Worm (Caenorhabditis elegans) whole organism, young adult: Measurements from ENCODE around the gene ccf-1.
A peak's percentile ranks its signal among the peaks of the same experiment; 100 is the strongest.

ENCODE experiments used
- F10E7.11 ChIP-seq: sonication (generic microtip); optimal IDR thresholded peaks from 2 replicates; lab custom pipeline; 2017; ENCODE audit warnings: mild to moderate bottlenecking, missing genetic modification characterization, moderate library complexity, missing compliant biosample characterization
- F33H1.4 ChIP-seq: fragments of 200-800 bp; sonication (Bioruptor generic); IDR thresholded peaks from 2 replicates; pipeline ENCODE4 v1.3.6; 2022; ENCODE audit warnings: missing genetic modification reagents, missing genetic modification characterization, missing compliant biosample characterization
- F49E8.2 ChIP-seq: sonication (generic microtip); optimal IDR thresholded peaks from 3 replicates; lab custom pipeline; 2017; ENCODE audit warnings: missing genetic modification characterization, mild to moderate bottlenecking, missing compliant biosample characterization, antibody characterized with exemption, moderate library complexity; ENCODE audit not compliant: insufficient read depth
- T26A5.8 ChIP-seq: sonication (generic microtip); optimal IDR thresholded peaks from 2 replicates; lab custom pipeline; 2016; ENCODE audit warnings: missing genetic modification characterization, missing compliant biosample characterization
- Y56A3A.18 ChIP-seq: fragments of 200-800 bp; sonication (Bioruptor generic); IDR thresholded peaks from 2 replicates; pipeline ENCODE4 v1.3.6; 2022; ENCODE audit warnings: missing genetic modification reagents, missing genetic modification characterization, missing compliant biosample characterization
- Y95B8A.8 ChIP-seq: fragments of 200-800 bp; sonication (Bioruptor generic); IDR thresholded peaks from 2 replicates; pipeline ENCODE4 v1.3.6; 2022; ENCODE audit warnings: missing genetic modification reagents, missing genetic modification characterization, missing compliant biosample characterization
- atf-7 ChIP-seq: sonication (generic microtip); optimal IDR thresholded peaks from 2 replicates; lab custom pipeline; 2017; ENCODE audit warnings: mild to moderate bottlenecking, missing genetic modification characterization, missing compliant biosample characterization
- bed-1 ChIP-seq: fragments of 200-800 bp; sonication (Bioruptor generic); IDR thresholded peaks from 2 replicates; pipeline ENCODE4 v1.3.6; 2022; ENCODE audit warnings: missing genetic modification reagents, missing genetic modification characterization, missing compliant biosample characterization
- ccch-3 ChIP-seq: fragments of 200-800 bp; sonication (Bioruptor generic); optimal IDR thresholded peaks from 2 replicates; lab custom pipeline; 2018; ENCODE audit warnings: mild to moderate bottlenecking, missing genetic modification characterization, missing compliant biosample characterization
- cebp-1 ChIP-seq, 2 experiments: fragments of 200-800 bp in 1 of 2; sonication (Bioruptor generic) in 1 of 2; sonication (generic microtip) in 1 of 2; IDR thresholded peaks in 1 of 2; optimal IDR thresholded peaks in 1 of 2; 2 replicates each; pipeline versions ENCODE4 v1.3.6 to Lab custom; 2017 to 2022; ENCODE audit warnings: missing compliant biosample characterization in 2 of 2, missing genetic modification characterization in 2 of 2, mild to moderate bottlenecking in 1 of 2, missing genetic modification reagents in 1 of 2, moderate library complexity in 1 of 2
- cebp-2 ChIP-seq: fragments of 200-800 bp; sonication (Bioruptor generic); IDR thresholded peaks from 2 replicates; pipeline ENCODE4 v1.3.6; 2022; ENCODE audit warnings: missing genetic modification characterization, missing compliant biosample characterization
- ceh-100 ChIP-seq: fragments of 200-800 bp; sonication (Bioruptor generic); IDR thresholded peaks from 2 replicates; pipeline ENCODE4 v1.3.6; 2022; ENCODE audit warnings: missing genetic modification reagents, missing genetic modification characterization, missing compliant biosample characterization
- ceh-91 ChIP-seq: fragments of 200-800 bp; sonication (Bioruptor generic); IDR thresholded peaks from 2 replicates; pipeline ENCODE4 v1.3.6; 2022; ENCODE audit warnings: missing genetic modification reagents, missing genetic modification characterization, missing compliant biosample characterization
- die-1 ChIP-seq: sonication (generic microtip); optimal IDR thresholded peaks from 2 replicates; lab custom pipeline; 2016; ENCODE audit warnings: missing genotype, mild to moderate bottlenecking, missing genetic modification characterization, missing compliant biosample characterization
- dox-1 ChIP-seq: fragments of 200-800 bp; sonication (Bioruptor generic); IDR thresholded peaks from 2 replicates; pipeline ENCODE4 v1.3.6; 2022; ENCODE audit warnings: missing genetic modification reagents, missing genetic modification characterization, missing compliant biosample characterization
- egl-18 ChIP-seq: fragments of 200-800 bp; sonication (Bioruptor generic); IDR thresholded peaks from 2 replicates; pipeline ENCODE4 v1.3.6; 2022; ENCODE audit warnings: missing genetic modification reagents, missing genetic modification characterization, missing compliant biosample characterization
- hrde-1 ChIP-seq: sonication (generic microtip); optimal IDR thresholded peaks from 2 replicates; lab custom pipeline; 2016; ENCODE audit warnings: missing genetic modification characterization, mild to moderate bottlenecking, missing compliant biosample characterization, moderate library complexity, missing genotype, missing genetic modification reagents, borderline replicate concordance
- hsf-1 ChIP-seq: fragments of 200-800 bp; sonication (Bioruptor generic); IDR thresholded peaks from 2 replicates; pipeline ENCODE4 v1.3.6; 2022; ENCODE audit warnings: missing genetic modification reagents, missing genetic modification characterization, missing compliant biosample characterization
- lin-40 ChIP-seq: sonication (generic microtip); optimal IDR thresholded peaks from 2 replicates; lab custom pipeline; 2016; ENCODE audit warnings: missing genetic modification characterization, mild to moderate bottlenecking, missing compliant biosample characterization, missing genotype, missing genetic modification reagents
- lsl-1 ChIP-seq: fragments of 200-800 bp; sonication (Bioruptor generic); optimal IDR thresholded peaks from 2 replicates; lab custom pipeline; 2018; ENCODE audit warnings: mild to moderate bottlenecking, missing genetic modification characterization, moderate library complexity, missing compliant biosample characterization
- madf-6 ChIP-seq: fragments of 200-800 bp; sonication (Bioruptor generic); IDR thresholded peaks from 2 replicates; pipeline ENCODE4 v1.3.6; 2022; ENCODE audit warnings: missing genetic modification reagents, missing genetic modification characterization, missing compliant biosample characterization
- mel-28 ChIP-seq: sonication (generic microtip); optimal IDR thresholded peaks from 2 replicates; lab custom pipeline; 2016; ENCODE audit warnings: borderline replicate concordance, mild to moderate bottlenecking, missing genetic modification characterization, missing compliant biosample characterization
- mxl-1 ChIP-seq: sonication (generic microtip); optimal IDR thresholded peaks from 2 replicates; lab custom pipeline; 2016; ENCODE audit warnings: missing genetic modification characterization, missing compliant biosample characterization
- nhr-120 ChIP-seq: fragments of 200-800 bp; sonication (Bioruptor generic); IDR thresholded peaks from 2 replicates; pipeline ENCODE4 v1.3.6; 2022; ENCODE audit warnings: missing genetic modification characterization, missing compliant biosample characterization
- nhr-80 ChIP-seq: sonication (generic microtip); optimal IDR thresholded peaks from 2 replicates; lab custom pipeline; 2016; ENCODE audit warnings: missing genetic modification characterization, missing compliant biosample characterization
- pha-4 ChIP-seq: fragments of 150-350 bp; sonication (generic microtip); optimal IDR thresholded peaks from 2 replicates; lab custom pipeline; 2014; ENCODE audit warnings: missing biosample characterization, missing genetic modification reagents, missing genetic modification characterization
- rcor-1 ChIP-seq: fragments of 200-800 bp; sonication (Bioruptor generic); IDR thresholded peaks from 2 replicates; pipeline ENCODE4 v1.3.6; 2022; ENCODE audit warnings: missing genetic modification reagents, missing genetic modification characterization, missing compliant biosample characterization
- rpc-1 ChIP-seq, 2 experiments: fragments of 150-350 bp in 1 of 2; sonication (generic microtip) in 1 of 2; optimal IDR thresholded peaks; 2 replicates each; lab custom pipeline; 2014 to 2018; ENCODE audit warnings: missing biosample characterization in 1 of 2, missing genetic modification characterization in 1 of 2, missing genetic modification reagents in 1 of 2, missing genotype in 1 of 2
- tbp1 ChIP-seq: fragments of 200-800 bp; sonication (Bioruptor generic); optimal IDR thresholded peaks from 2 replicates; lab custom pipeline; 2018; ENCODE audit warnings: mild to moderate bottlenecking, missing genetic modification characterization, missing compliant biosample characterization
- tlf-1 ChIP-seq: fragments of 200-800 bp; sonication (Bioruptor generic); optimal IDR thresholded peaks from 2 replicates; lab custom pipeline; 2018; ENCODE audit warnings: mild to moderate bottlenecking, missing genetic modification characterization, missing compliant biosample characterization
- unc-62 ChIP-seq: fragments of 150-350 bp; optimal IDR thresholded peaks from 2 replicates; lab custom pipeline; 2014; ENCODE audit warnings: missing biosample characterization, missing genetic modification reagents, missing genetic modification characterization
- zfh-2 ChIP-seq: fragments of 200-800 bp; sonication (Bioruptor generic); conservative IDR thresholded peaks from 2 replicates; pipeline ENCODE4 v1.3.6; 2022; ENCODE audit warnings: missing genetic modification reagents, missing genetic modification characterization, missing compliant biosample characterization
- ztf-18 ChIP-seq: sonication (generic microtip); optimal IDR thresholded peaks from 2 replicates; lab custom pipeline; 2016; ENCODE audit warnings: missing genotype, mild to moderate bottlenecking, missing genetic modification characterization, missing compliant biosample characterization
- ztf-26 ChIP-seq: sonication (generic microtip); optimal IDR thresholded peaks from 2 replicates; lab custom pipeline; 2017; ENCODE audit warnings: missing genetic modification characterization, missing compliant biosample characterization
- ztf-28 ChIP-seq: fragments of 200-800 bp; sonication (Bioruptor generic); IDR thresholded peaks from 2 replicates; pipeline ENCODE4 v1.3.6; 2022; ENCODE audit warnings: missing genetic modification reagents, missing genetic modification characterization, missing compliant biosample characterization
- ztf-3 ChIP-seq: fragments of 200-800 bp; sonication (Bioruptor generic); optimal IDR thresholded peaks from 2 replicates; lab custom pipeline; 2018; ENCODE audit warnings: mild to moderate bottlenecking, missing genetic modification characterization, missing compliant biosample characterization

ccf-1 gene

DNA sequence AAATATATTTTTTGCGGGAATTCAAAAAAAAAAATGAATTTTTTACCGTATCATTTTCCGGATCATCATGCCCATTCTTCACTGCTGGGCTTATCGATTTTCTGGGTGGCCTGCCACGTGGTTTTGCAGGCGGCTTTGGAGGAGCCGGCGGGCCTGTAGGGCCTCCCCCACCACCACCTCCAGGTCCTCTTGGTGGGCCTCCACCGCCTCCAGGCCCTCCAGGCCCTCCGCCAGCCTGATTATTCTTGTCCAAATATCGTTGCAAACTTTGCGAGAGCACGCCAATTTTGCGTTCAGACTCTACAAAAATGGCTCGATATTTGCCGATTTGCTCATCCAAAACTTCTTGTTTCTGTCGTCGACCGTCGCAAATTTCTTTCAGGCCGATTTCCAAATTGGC, 31.1 kb upstream of the ccf-1 start (continued):
- TF ChIP-seq cebp-2 (GFP tag; lab: Robert Waterston, UW) (0 out of 2 replicates have a peak, but pooled peaks have one; percentile 60), hsf-1 (GFP tag; lab: Robert Waterston, UW) (no peak), nhr-120 (GFP tag; lab: Robert Waterston, UW) (no peak), ceh-100 (GFP tag; lab: Robert Waterston, UW) (no peak), mxl-1 (tag; lab: Kevin White, UChicago) (no peak), rpc-1 (optimal IDR thresholded peaks at IDR 0.05; lab: Kevin White, UChicago) (no peak), rpc-1 (tag; optimal IDR thresholded peaks at IDR 0.05; lab: Kevin White, UChicago) (no peak), dox-1 (GFP tag; lab: Robert Waterston, UW) (no peak)

DNA sequence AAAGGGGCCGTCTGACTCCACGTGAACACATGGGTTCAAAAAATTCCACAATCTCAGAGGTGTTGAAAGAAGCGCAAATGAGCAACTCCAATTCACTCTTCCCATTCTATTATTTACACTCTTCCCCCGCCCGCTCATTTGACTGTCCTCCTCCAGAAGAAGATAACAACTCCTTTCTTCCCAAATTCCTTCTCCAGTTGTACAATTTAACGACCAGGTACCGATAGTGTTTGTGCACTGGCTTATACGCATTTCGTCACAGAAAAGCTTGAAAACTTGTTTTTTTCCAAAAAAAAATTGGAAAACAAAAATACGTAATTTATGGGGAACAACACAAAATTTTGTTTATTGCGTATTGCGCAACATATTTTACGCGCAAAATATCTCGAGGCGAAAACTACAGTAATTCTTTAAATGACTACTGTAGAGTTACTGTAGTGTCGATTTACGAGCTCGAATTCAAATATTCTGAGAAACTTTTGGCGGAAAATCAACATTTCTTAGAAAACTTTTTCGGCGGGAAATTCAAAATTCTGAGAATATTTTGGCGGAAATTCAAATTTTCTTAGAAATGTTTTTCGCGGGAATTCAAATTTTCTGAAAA, 29.3 kb upstream of the ccf-1 start:
- no peak for TF ChIP-seq die-1 (tag; lab: Kevin White, UChicago)
- no peak for TF ChIP-seq F49E8.2 (tag; lab: Kevin White, UChicago)
- TF ChIP-seq lin-40 (tag; lab: Kevin White, UChicago) = no peak
- TF ChIP-seq bed-1 (GFP tag; lab: Robert Waterston, UW) = no peak
- peak; percentile 10; the same call in 1 of the 2 replicates for TF ChIP-seq F33H1.4 (GFP tag; lab: Robert Waterston, UW)
- TF ChIP-seq ztf-18 (tag; lab: Kevin White, UChicago) = no peak
- no peak for TF ChIP-seq ccch-3 (GFP tag; lab: Kevin White, UChicago)
- TF ChIP-seq madf-6 = no peak
- peak; percentile 22 for TF ChIP-seq nhr-80 (tag; lab: Kevin White, UChicago)
- TF ChIP-seq tlf-1 (GFP tag; lab: Kevin White, UChicago) = no peak
- TF ChIP-seq ceh-91 (GFP tag; lab: Robert Waterston, UW) = no peak
- TF ChIP-seq atf-7 (tag; lab: Kevin White, UChicago) = no peak
- TF ChIP-seq T26A5.8 (tag; lab: Kevin White, UChicago) = no peak
- peak; percentile 65 for TF ChIP-seq lsl-1 (GFP tag; lab: Kevin White, UChicago)
- no peak for TF ChIP-seq mel-28 (tag; lab: Kevin White, UChicago)
- TF ChIP-seq egl-18 (GFP tag; lab: Robert Waterston, UW) = no peak
- TF ChIP-seq cebp-1 (GFP tag; IDR thresholded peaks at IDR 0.05; lab: Robert Waterston, UW) = no peak
- TF ChIP-seq cebp-1 (tag; optimal IDR thresholded peaks at IDR 0.05; lab: Kevin White, UChicago) = peak; percentile 6
- no peak for TF ChIP-seq pha-4 (tag; lab: Kevin White, UChicago)
- TF ChIP-seq unc-62 (GFP tag; lab: Kevin White, UChicago) = no peak
- TF ChIP-seq hsf-1 (GFP tag; lab: Robert Waterston, UW) = no peak
- TF ChIP-seq tbp1 (GFP tag; lab: Kevin White, UChicago) = no peak
- TF ChIP-seq cebp-2 (GFP tag; lab: Robert Waterston, UW) = no peak
- no peak for TF ChIP-seq hrde-1 (tag; lab: Kevin White, UChicago)
- TF ChIP-seq rcor-1 (GFP tag; lab: Robert Waterston, UW) = no peak
- TF ChIP-seq ztf-26 = no peak
- no peak for TF ChIP-seq ztf-3 (GFP tag; lab: Kevin White, UChicago)
- no peak for TF ChIP-seq ztf-28
- no peak for TF ChIP-seq F10E7.11 (tag; lab: Kevin White, UChicago)

DNA sequence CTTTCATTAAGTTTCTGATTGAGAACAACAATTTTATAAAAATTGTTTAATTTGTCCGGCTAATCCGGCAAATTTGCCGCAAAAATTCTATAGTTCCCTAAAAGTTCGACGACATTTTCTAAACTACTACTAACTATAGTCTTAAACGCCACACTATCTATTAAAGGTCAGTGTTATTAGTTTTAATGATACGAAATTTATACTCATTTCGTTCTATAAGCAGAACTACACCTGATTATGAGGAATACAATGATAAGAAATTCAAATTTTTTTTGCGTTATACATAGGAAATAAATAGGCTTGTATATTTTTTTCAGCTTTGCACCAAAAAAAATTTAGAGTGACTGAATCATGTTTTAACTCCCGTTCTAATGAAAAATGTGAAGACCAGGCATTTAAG, 28.4 kb upstream of the ccf-1 start:
- TF ChIP-seq T26A5.8 (tag; lab: Kevin White, UChicago) (no peak), Y95B8A.8 (GFP tag; lab: Robert Waterston, UW) (no peak), Y56A3A.18 (no peak), zfh-2 (GFP tag; lab: Robert Waterston, UW) (no peak)
- TF ChIP-seq, all 124 proteins: peak for 0
